Worm (Caenorhabditis elegans): ENCODE data around the gene kel-1.

Gene kel-1

DNA sequence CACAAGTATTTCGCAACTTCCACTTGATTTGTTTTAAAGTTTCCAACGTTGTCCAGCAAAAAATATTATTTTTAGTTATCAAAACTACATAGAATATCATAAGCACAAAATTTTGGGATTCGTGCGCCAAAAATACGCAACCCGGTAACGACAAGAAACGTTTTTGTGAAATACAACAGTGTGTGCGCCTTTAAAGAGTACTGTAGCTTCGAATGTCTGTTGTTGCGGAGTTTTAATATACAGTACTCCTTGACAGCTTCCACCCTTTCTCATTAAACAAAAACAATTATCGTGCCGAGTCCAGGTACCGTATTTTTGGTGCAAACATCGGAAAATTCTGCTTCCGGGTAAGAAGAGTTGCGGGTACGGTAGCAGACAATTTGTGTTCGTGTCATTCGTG is 8.5 kb upstream of the kel-1 start:
- TF ChIP-seq F44E2.7 (GFP tag; IDR thresholded peaks at IDR 0.05) = no peak
- no peak for TF ChIP-seq ceh-28 (tag; optimal IDR thresholded peaks at IDR 0.05)
- no peak for TF ChIP-seq set-16 (GFP tag; IDR thresholded peaks at IDR 0.05)
- TF ChIP-seq madf-5 (GFP tag; IDR thresholded peaks at IDR 0.05) = no peak
- TF ChIP-seq F26F4.8 (GFP tag; conservative IDR thresholded peaks at IDR 0.05) = no peak
- TF ChIP-seq snpc-1.2 (GFP tag; IDR thresholded peaks at IDR 0.05) = no peak
- TF ChIP-seq D1046.2 (GFP tag; IDR thresholded peaks at IDR 0.05) = no peak
- TF ChIP-seq unc-62 (GFP tag; optimal IDR thresholded peaks at IDR 0.05 in 1 of 2) = no peak
- no peak for TF ChIP-seq unc-62 (tag; optimal IDR thresholded peaks at IDR 0.05)

- TF ChIP-seq lin-13 (GFP tag; optimal IDR thresholded peaks at IDR 0.05) (no peak), Y48G9A.11 (GFP tag; IDR thresholded peaks at IDR 0.05) (no peak), F10B5.3 (tag; optimal IDR thresholded peaks at IDR 0.05) (no peak), nhr-28 (tag; optimal IDR thresholded peaks at IDR 0.05) (no peak), zfp-3 (GFP tag; conservative IDR thresholded peaks at IDR 0.05) (no peak), zip-11 (GFP tag; IDR thresholded peaks at IDR 0.05) (no peak), mdt-29 (GFP tag; IDR thresholded peaks at IDR 0.05) (no peak), nhr-77 (tag; optimal IDR thresholded peaks at IDR 0.05) (no peak), ceh-28 (tag; optimal IDR thresholded peaks at IDR 0.05) (no peak), nhr-48 (tag; optimal IDR thresholded peaks at IDR 0.05) (no peak)
Measured at ce11 chrII:11681136-11681824, 7.5 kb upstream of the kel-1 start, which contains the start of the genes sfxn-1.4 and C47D12.4. Gene sfxn-1.4 (minus strand): TSS chrII:11681236. Gene C47D12.4 (plus strand): TSS chrII:11681774.

- TF ChIP-seq lin-29 (GFP tag; IDR thresholded peaks at IDR 0.05) = no peak
- TF ChIP-seq nhr-10 (tag; optimal IDR thresholded peaks at IDR 0.05) = no peak
- TF ChIP-seq nhr-102 (tag; optimal IDR thresholded peaks at IDR 0.05) = no peak
- TF ChIP-seq ceh-62 (tag; optimal IDR thresholded peaks at IDR 0.05) = no peak
- TF ChIP-seq F37D6.2 (tag; optimal IDR thresholded peaks at IDR 0.05) = no peak
- no peak for TF ChIP-seq daf-12 (tag; optimal IDR thresholded peaks at IDR 0.05)
- TF ChIP-seq nhr-6 (tag; optimal IDR thresholded peaks at IDR 0.05) = no peak
- no peak for TF ChIP-seq ama-1 (optimal IDR thresholded peaks at IDR 0.05)
- no peak for TF ChIP-seq dpl-1 (GFP tag; optimal IDR thresholded peaks at IDR 0.05)
- TF ChIP-seq R02D3.7 (tag; optimal IDR thresholded peaks at IDR 0.05) = no peak
- TF ChIP-seq unc-39 (tag; optimal IDR thresholded peaks at IDR 0.05) = no peak
- no peak for TF ChIP-seq Y105C5A.15 (GFP tag; IDR thresholded peaks at IDR 0.05)
- TF ChIP-seq pqm-1 (tag; optimal IDR thresholded peaks at IDR 0.05) = no peak
- TF ChIP-seq lin-1 (GFP tag; IDR thresholded peaks at IDR 0.05) = no peak
- no peak for TF ChIP-seq nhr-28 (tag; optimal IDR thresholded peaks at IDR 0.05)
- no peak for TF ChIP-seq spr-3 (GFP tag; optimal IDR thresholded peaks at IDR 0.05)
- TF ChIP-seq ceh-44 (GFP tag; IDR thresholded peaks at IDR 0.05) = no peak
- TF ChIP-seq ceh-28 (tag; optimal IDR thresholded peaks at IDR 0.05) = no peak
- no peak for TF ChIP-seq cey-2 (tag; optimal IDR thresholded peaks at IDR 0.05; ENCODE audit: borderline replicate concordance, insufficient read depth)
- no peak for TF ChIP-seq tra-1 (GFP tag; IDR thresholded peaks at IDR 0.05)
Measured at ce11 chrII:11685177-11685576, 3.6 kb upstream of the kel-1 start, which contains the start of gene C47D12.5. Gene C47D12.5 (minus strand): TSS chrII:11685277.

DNA sequence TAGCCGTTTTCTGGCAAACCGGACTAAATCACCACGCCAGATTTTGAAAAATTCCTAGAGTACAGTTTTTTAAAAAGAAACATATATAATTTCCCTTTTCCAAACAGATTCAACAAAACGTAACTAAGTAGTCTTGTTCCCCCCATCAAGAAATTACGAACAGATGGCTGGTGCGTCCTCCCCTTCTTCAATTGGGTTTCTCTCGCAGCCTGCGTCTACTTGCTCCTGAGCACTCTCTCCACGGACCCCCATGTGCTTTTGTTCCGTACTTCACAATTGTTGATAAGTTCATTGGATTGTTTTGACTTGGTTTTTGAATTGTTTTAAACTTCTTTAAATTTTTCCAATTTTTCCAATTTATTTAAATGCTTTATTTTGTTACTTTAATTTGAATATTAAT is 732 bp upstream of the kel-1 start:
- TF ChIP-seq F37D6.2 (tag; optimal IDR thresholded peaks at IDR 0.05) (no peak), mdl-1 (tag; optimal IDR thresholded peaks at IDR 0.05) (peak in 1 of 2 experiments; percentile 11), spr-3 (GFP tag; optimal IDR thresholded peaks at IDR 0.05) (no peak), saeg-2 (GFP tag; IDR thresholded peaks at IDR 0.05) (no peak), hlh-30 (tag; optimal IDR thresholded peaks at IDR 0.05; ENCODE audit: insufficient read depth) (peak; percentile 40), F49E8.2 (tag; optimal IDR thresholded peaks at IDR 0.05; ENCODE audit: borderline replicate concordance) (no peak), mes-2 (tag; optimal IDR thresholded peaks at IDR 0.05; ENCODE audit: poor library complexity, severe bottlenecking) (peak; percentile 3), pha-4 (GFP tag; IDR thresholded peaks at IDR 0.05) (no peak), pha-4 (tag; optimal IDR thresholded peaks at IDR 0.05) (no peak), sdz-12 (GFP tag; optimal IDR thresholded peaks at IDR 0.05) (no peak), hmg-1.1 (GFP tag; IDR thresholded peaks at IDR 0.05) (0 out of 2 replicates have a peak, but pooled peaks have one; percentile 19)
